Fruit fly (Drosophila melanogaster) whole organism, embryonic: ENCODE measurements around the gene CG13654.

Experiments used
- Aef1 ChIP-seq: fragments of 200-800 bp; sonication (Bioruptor generic); IDR thresholded peaks from 3 replicates; pipeline ENCODE4 v1.3.6; 2022; ENCODE audit warnings: missing biosample characterization, missing genetic modification characterization
- C15 ChIP-seq: fragments of 200-800 bp; sonication (Bioruptor generic); IDR thresholded peaks from 3 replicates; pipeline ENCODE4 v1.3.6; 2022; ENCODE audit warnings: missing biosample characterization, missing genetic modification characterization
- CG10543 ChIP-seq: fragments of 200-800 bp; sonication (Bioruptor generic); optimal IDR thresholded peaks from 3 replicates; lab custom pipeline; 2017; ENCODE audit warnings: missing biosample characterization, mild to moderate bottlenecking, missing genetic modification characterization, moderate library complexity
- CG10959 ChIP-seq: fragments of 200-800 bp; sonication (Bioruptor generic); IDR thresholded peaks from 2 replicates; pipeline ENCODE4 v1.3.6; 2022; ENCODE audit warnings: missing biosample characterization, missing genetic modification characterization
- CG11456 ChIP-seq: fragments of 200-800 bp; sonication (Bioruptor generic); IDR thresholded peaks from 3 replicates; pipeline ENCODE4 v1.3.6; 2022; ENCODE audit warnings: missing biosample characterization, missing genetic modification characterization
- CG11695 ChIP-seq: fragments of 200-800 bp; sonication (Bioruptor generic); IDR thresholded peaks from 3 replicates; pipeline ENCODE4 v1.3.6; 2022; ENCODE audit warnings: missing biosample characterization, missing genetic modification characterization
- CG12104 ChIP-seq: fragments of 200-800 bp; sonication (Bioruptor generic); optimal IDR thresholded peaks from 3 replicates; lab custom pipeline; 2016; ENCODE audit warnings: missing biosample characterization, missing genetic modification characterization
- CG12155 ChIP-seq: fragments of 200-800 bp; sonication (Bioruptor generic); optimal IDR thresholded peaks from 3 replicates; lab custom pipeline; 2016; ENCODE audit warnings: missing biosample characterization, missing genetic modification characterization
- CG13123 ChIP-seq: fragments of 200-800 bp; sonication (Bioruptor generic); optimal IDR thresholded peaks from 2 replicates; lab custom pipeline; 2016; ENCODE audit warnings: missing biosample characterization, missing genetic modification characterization
- CG15073 ChIP-seq: fragments of 200-800 bp; sonication (Bioruptor generic); optimal IDR thresholded peaks from 2 replicates; lab custom pipeline; 2016; ENCODE audit warnings: missing biosample characterization, missing genetic modification characterization
- CG16815 ChIP-seq: fragments of 200-800 bp; sonication (Bioruptor generic); optimal IDR thresholded peaks from 3 replicates; lab custom pipeline; 2017; ENCODE audit warnings: missing biosample characterization, mild to moderate bottlenecking, missing genetic modification characterization
- CG17385 ChIP-seq: fragments of 200-800 bp; sonication (Bioruptor generic); optimal IDR thresholded peaks from 3 replicates; lab custom pipeline; 2018; ENCODE audit warnings: missing biosample characterization, mild to moderate bottlenecking, missing genetic modification characterization
- CG2202 ChIP-seq: fragments of 200-800 bp; sonication (Bioruptor generic); optimal IDR thresholded peaks from 2 replicates; lab custom pipeline; 2018; ENCODE audit warnings: missing biosample characterization, mild to moderate bottlenecking, missing genetic modification characterization
- CG2889 ChIP-seq: fragments of 200-800 bp; sonication (Bioruptor generic); IDR thresholded peaks from 3 replicates; pipeline ENCODE4 v1.3.6; 2022; ENCODE audit warnings: missing biosample characterization, missing genetic modification characterization
- CG30403 ChIP-seq: fragments of 200-800 bp; sonication (Bioruptor generic); optimal IDR thresholded peaks from 3 replicates; lab custom pipeline; 2016; ENCODE audit warnings: missing biosample characterization, missing genetic modification characterization
- CG33557 ChIP-seq: fragments of 200-800 bp; sonication (Bioruptor generic); optimal IDR thresholded peaks from 2 replicates; lab custom pipeline; 2019; ENCODE audit warnings: missing biosample characterization, mild to moderate bottlenecking, missing genetic modification characterization, moderate library complexity
- CG3726 ChIP-seq: fragments of 200-800 bp; sonication (Bioruptor generic); IDR thresholded peaks from 3 replicates; pipeline ENCODE4, ENCODE4 v1.3.6; 2022; ENCODE audit warnings: missing biosample characterization, missing genetic modification characterization
- CG3838 ChIP-seq: fragments of 200-800 bp; sonication (Bioruptor generic); optimal IDR thresholded peaks from 3 replicates; lab custom pipeline; 2016; ENCODE audit warnings: missing biosample characterization, missing genetic modification characterization
- CG42726 ChIP-seq: fragments of 200-800 bp; sonication (Bioruptor generic); IDR thresholded peaks from 2 replicates; pipeline ENCODE4 v1.3.6; 2022; ENCODE audit warnings: missing biosample characterization, missing genetic modification characterization; ENCODE audit not compliant: partially characterized antibody
- CG4360 ChIP-seq: fragments of 200-800 bp; sonication (Bioruptor generic); IDR thresholded peaks from 2 replicates; pipeline ENCODE4 v1.3.6; 2022; ENCODE audit warnings: missing biosample characterization, missing genetic modification characterization
- CG4404 ChIP-seq: fragments of 200-800 bp; sonication (Bioruptor generic); IDR thresholded peaks from 2 replicates; pipeline ENCODE4 v1.3.6; 2022; ENCODE audit warnings: missing biosample characterization, missing genetic modification characterization
- CG4820 ChIP-seq: fragments of 200-800 bp; sonication (Bioruptor generic); optimal IDR thresholded peaks from 3 replicates; lab custom pipeline; 2016; ENCODE audit warnings: missing biosample characterization, missing genetic modification characterization
- CG5953 ChIP-seq: fragments of 200-800 bp; sonication (Bioruptor generic); IDR thresholded peaks from 2 replicates; pipeline ENCODE4 v1.3.6; 2022; ENCODE audit warnings: missing biosample characterization, missing genetic modification characterization
- CG7556 ChIP-seq: fragments of 200-800 bp; sonication (Bioruptor generic); optimal IDR thresholded peaks from 2 replicates; lab custom pipeline; 2017; ENCODE audit warnings: missing biosample characterization, mild to moderate bottlenecking, missing genetic modification characterization
- CG7928 ChIP-seq: fragments of 200-800 bp; sonication (Bioruptor generic); optimal IDR thresholded peaks from 2 replicates; lab custom pipeline; 2017; ENCODE audit warnings: missing biosample characterization, mild to moderate bottlenecking, missing genetic modification characterization
- CG9215 ChIP-seq: fragments of 200-800 bp; sonication (Bioruptor generic); IDR thresholded peaks from 2 replicates; pipeline ENCODE4 v1.3.6; 2022; ENCODE audit warnings: missing biosample characterization, missing genetic modification characterization
- CG9609 ChIP-seq: fragments of 200-800 bp; sonication (Bioruptor generic); optimal IDR thresholded peaks from 3 replicates; lab custom pipeline; 2016; ENCODE audit warnings: missing biosample characterization, missing genetic modification characterization
- CG9797 ChIP-seq: fragments of 200-800 bp; sonication (Bioruptor generic); optimal IDR thresholded peaks from 3 replicates; lab custom pipeline; 2018; ENCODE audit warnings: missing biosample characterization, mild to moderate bottlenecking, missing genetic modification characterization
- Chrac-16 ChIP-seq: fragments of 200-800 bp; sonication (Bioruptor generic); optimal IDR thresholded peaks from 3 replicates; lab custom pipeline; 2016; ENCODE audit warnings: missing biosample characterization, missing genetic modification characterization
- Dip3 ChIP-seq: fragments of 200-800 bp; sonication (Bioruptor generic); optimal IDR thresholded peaks from 3 replicates; lab custom pipeline; 2016; ENCODE audit warnings: missing biosample characterization, missing genetic modification characterization
- Dref ChIP-seq: fragments of 200-800 bp; sonication (Bioruptor generic); IDR thresholded peaks from 2 replicates; pipeline ENCODE4 v1.3.6; 2022; ENCODE audit warnings: missing biosample characterization, missing genetic modification characterization
- Ets65A ChIP-seq: fragments of 200-800 bp; sonication (Bioruptor generic); peaks from one replicate; lab custom pipeline; 2016; ENCODE audit warnings: missing biosample characterization, missing genetic modification characterization
- Hand ChIP-seq: fragments of 200-800 bp; sonication (Bioruptor generic); optimal IDR thresholded peaks from 2 replicates; lab custom pipeline; 2017; ENCODE audit warnings: mild to moderate bottlenecking, missing biosample characterization, missing genetic modification reagents, missing genetic modification characterization
- Poxn ChIP-seq: fragments of 200-800 bp; sonication (Bioruptor generic); IDR thresholded peaks from 2 replicates; pipeline ENCODE4 v1.3.6; 2022; ENCODE audit warnings: missing biosample characterization, missing genetic modification characterization
- Side ChIP-seq: fragments of 200-800 bp; sonication (Bioruptor generic); optimal IDR thresholded peaks from 2 replicates; lab custom pipeline; 2016; ENCODE audit warnings: missing biosample characterization, missing genetic modification characterization
- TFAM ChIP-seq: fragments of 200-800 bp; sonication (Bioruptor generic); optimal IDR thresholded peaks from 2 replicates; lab custom pipeline; 2017; ENCODE audit warnings: missing biosample characterization, missing genetic modification characterization, inconsistent platforms
- Trl ChIP-seq, 3 experiments: fragments of >200 bp in 2 of 3; fragments of 200-800 bp in 1 of 3; sonication (Bioruptor generic) in 1 of 3; optimal IDR thresholded peaks; 2 replicates in 1 of 3; 3 replicates in 2 of 3; lab custom pipeline; 2016 to 2017; ENCODE audit warnings: missing biosample characterization in 1 of 3, missing genetic modification characterization in 1 of 3
- crol ChIP-seq: fragments of 200-800 bp; sonication (Bioruptor generic); IDR thresholded peaks from 2 replicates; pipeline ENCODE4 v1.3.6; 2022; ENCODE audit warnings: missing biosample characterization, missing genetic modification characterization
- dan ChIP-seq: fragments of 200-800 bp; sonication (Bioruptor generic); IDR thresholded peaks from 2 replicates; pipeline ENCODE4 v1.3.6; 2022; ENCODE audit warnings: missing biosample characterization, missing genetic modification characterization
- dm ChIP-seq: fragments of 200-800 bp; sonication (Bioruptor generic); optimal IDR thresholded peaks from 3 replicates; lab custom pipeline; 2016; ENCODE audit warnings: missing biosample characterization, missing genetic modification characterization
- fd64A ChIP-seq: fragments of 200-800 bp; sonication (Bioruptor generic); optimal IDR thresholded peaks from 3 replicates; lab custom pipeline; 2018; ENCODE audit warnings: missing biosample characterization, mild to moderate bottlenecking, missing genetic modification characterization
- gsb ChIP-seq: fragments of 200-800 bp; sonication (Bioruptor generic); IDR thresholded peaks from 2 replicates; pipeline ENCODE4 v1.3.6; 2022; ENCODE audit warnings: missing biosample characterization, missing genetic modification characterization
- gt ChIP-seq: fragments of 200-800 bp; sonication (Bioruptor generic); IDR thresholded peaks from 2 replicates; pipeline ENCODE4 v1.3.6; 2022; ENCODE audit warnings: missing biosample characterization, missing genetic modification characterization
- ham ChIP-seq: fragments of 200-800 bp; sonication (Bioruptor generic); IDR thresholded peaks from 2 replicates; pipeline ENCODE4 v1.3.6; 2022; ENCODE audit warnings: missing biosample characterization, missing genetic modification characterization
- sc ChIP-seq, 3 experiments: fragments of >200 bp in 2 of 3; fragments of 200-800 bp in 1 of 3; sonication (Bioruptor generic) in 1 of 3; optimal IDR thresholded peaks; 2 replicates in 2 of 3; 3 replicates in 1 of 3; lab custom pipeline; 2017; ENCODE audit warnings: mild to moderate bottlenecking in 1 of 3, missing biosample characterization in 1 of 3, missing genetic modification characterization in 1 of 3, missing genetic modification reagents in 1 of 3
- sens ChIP-seq: fragments of 200-800 bp; sonication (Bioruptor generic); peaks from one replicate; lab custom pipeline; 2016; ENCODE audit warnings: missing biosample characterization, missing genetic modification characterization
- sisA ChIP-seq: fragments of 200-800 bp; sonication (Bioruptor generic); IDR thresholded peaks from 2 replicates; pipeline ENCODE4 v1.3.6; 2022; ENCODE audit warnings: missing biosample characterization, missing genetic modification characterization
- twi ChIP-seq: fragments of 200-800 bp; optimal IDR thresholded peaks from 2 replicates; lab custom pipeline; 2019; ENCODE audit warnings: missing biosample characterization, mild to moderate bottlenecking, missing genetic modification characterization, moderate library complexity
- zen ChIP-seq: fragments of 200-800 bp; sonication (Bioruptor generic); optimal IDR thresholded peaks from 3 replicates; lab custom pipeline; 2018; ENCODE audit warnings: missing biosample characterization, mild to moderate bottlenecking, missing genetic modification characterization, moderate library complexity
- zfh1 ChIP-seq: fragments of 200-800 bp; sonication (Bioruptor generic); IDR thresholded peaks from 3 replicates; pipeline ENCODE4 v1.3.6; 2022; ENCODE audit warnings: missing biosample characterization, missing genetic modification characterization

CG13654 gene

dm6 chr3R:25183484-25184442, 15.9 kb upstream of the CG13654 start, which contains the start of gene dan (continued):
- peak; percentile 86 for TF ChIP-seq Ets65A (GFP tag; lab: Kevin White, UChicago)
- peak; percentile 90 for TF ChIP-seq zen (tag; lab: Kevin White, UChicago)
- no peak for TF ChIP-seq CG7928
- TF ChIP-seq CG2202 (tag; lab: Kevin White, UChicago): no peak
- TF ChIP-seq twi (tag; lab: Kevin White, UChicago): peak; percentile 62
- TF ChIP-seq CG2889 (GFP tag; lab: Robert Waterston, UW): no peak
- no peak for TF ChIP-seq gsb (GFP tag; lab: Robert Waterston, UW)
- TF ChIP-seq Side: no peak
- TF ChIP-seq CG17385 (GFP tag; lab: Kevin White, UChicago): peak; percentile 5
- no peak for TF ChIP-seq TFAM (GFP tag; lab: Kevin White, UChicago)
- TF ChIP-seq Dip3: no peak
- TF ChIP-seq Chrac-16 (GFP tag; lab: Kevin White, UChicago): peak; percentile 14
- TF ChIP-seq CG11456 (GFP tag; lab: Robert Waterston, UW): no peak
- TF ChIP-seq CG5953 (GFP tag; lab: Robert Waterston, UW): no peak
- TF ChIP-seq C15 (GFP tag; lab: Robert Waterston, UW): no peak
- no peak for TF ChIP-seq Dref (GFP tag; lab: Robert Waterston, UW)
- TF ChIP-seq CG3838 (GFP tag; lab: Kevin White, UChicago): no peak
- peak; percentile 69 for TF ChIP-seq CG4404 (GFP tag; lab: Robert Waterston, UW)
- TF ChIP-seq CG4360: no peak
- TF ChIP-seq CG30403 (GFP tag; lab: Kevin White, UChicago): peak; percentile 63
- peak; percentile 27 for TF ChIP-seq CG33557 (GFP tag; lab: Kevin White, UChicago)
- TF ChIP-seq CG10959 (GFP tag; lab: Robert Waterston, UW): no peak
- no peak for TF ChIP-seq Aef1 (GFP tag; lab: Robert Waterston, UW)
- peak; percentile 83 for TF ChIP-seq sens
- no peak for TF ChIP-seq Poxn (GFP tag; lab: Robert Waterston, UW)
- peak; percentile 11 for TF ChIP-seq CG12155 (GFP tag; lab: Kevin White, UChicago)
- no peak for TF ChIP-seq CG9609
- peak; percentile 40; the same call in 1 of the 2 replicates for TF ChIP-seq crol
- 0 out of 3 replicates have a peak, but pooled peaks have one; percentile 45 for TF ChIP-seq CG11695 (GFP tag; lab: Robert Waterston, UW)
- TF ChIP-seq Hand (GFP tag; lab: Kevin White, UChicago): no peak
- TF ChIP-seq CG9797 (GFP tag; lab: Kevin White, UChicago): no peak
- peak; percentile 32 for TF ChIP-seq CG16815 (GFP tag; lab: Kevin White, UChicago)
- 0 out of 2 replicates have a peak, but pooled peaks have one; percentile 15 for TF ChIP-seq dan (GFP tag; lab: Robert Waterston, UW)
- TF ChIP-seq CG12104 (GFP tag; lab: Kevin White, UChicago): peak; percentile 6
- no peak for TF ChIP-seq ham (GFP tag; lab: Robert Waterston, UW)
- no peak for TF ChIP-seq CG13123
- TF ChIP-seq fd64A (GFP tag; lab: Kevin White, UChicago): no peak
- no peak for TF ChIP-seq CG9215 (GFP tag; lab: Robert Waterston, UW)
- no peak for TF ChIP-seq sc (optimal IDR thresholded peaks at IDR 0.05; lab: Kevin White, UChicago)
- TF ChIP-seq sc (GFP tag; optimal IDR thresholded peaks at IDR 0.05; lab: Kevin White, UChicago): no peak
- no peak for TF ChIP-seq sisA (GFP tag; lab: Robert Waterston, UW)
- TF ChIP-seq dm (GFP tag; lab: Kevin White, UChicago): no peak
- no peak for TF ChIP-seq CG10543
- TF ChIP-seq CG7556 (GFP tag; lab: Kevin White, UChicago): peak; percentile 77
- no peak for TF ChIP-seq CG42726 (GFP tag; lab: Robert Waterston, UW)
- TF ChIP-seq zfh1 (GFP tag; lab: Robert Waterston, UW): no peak; the same call in 2 of the 3 replicates
- peak; percentile 24 for TF ChIP-seq CG4820
- peak; percentile 76 to 77 for TF ChIP-seq Trl (optimal IDR thresholded peaks at IDR 0.05; lab: Kevin White, UChicago)
- TF ChIP-seq Trl (GFP tag; optimal IDR thresholded peaks at IDR 0.05; lab: Kevin White, UChicago): no peak
- no peak for TF ChIP-seq CG3726
- TF ChIP-seq gt (GFP tag; lab: Robert Waterston, UW): no peak
- no peak for TF ChIP-seq CG15073 (GFP tag; lab: Kevin White, UChicago)
